Fruit fly (Drosophila melanogaster): ENCODE results near the gene CG8677.

Gene CG8677

DNA sequence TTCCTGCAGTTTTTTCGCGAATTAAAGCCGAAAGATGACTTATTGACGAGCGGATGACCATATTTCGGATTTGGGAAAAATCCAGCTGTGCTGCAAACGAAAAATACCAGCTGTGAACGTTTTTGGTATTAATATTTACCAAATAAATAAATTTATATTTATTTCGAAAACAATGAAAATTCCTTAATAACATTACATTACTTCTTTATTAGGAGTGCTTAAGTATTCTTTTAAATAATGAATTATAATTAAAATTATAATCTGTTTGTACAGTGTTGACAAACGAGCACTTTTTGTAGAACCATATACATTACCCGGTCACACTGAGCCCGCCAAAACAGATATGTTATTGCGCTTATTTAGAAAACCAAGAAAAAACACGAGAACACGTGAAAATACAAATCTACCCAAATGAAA is 41.5 kb upstream of the CG8677 start, which contains the start of the genes bur and Mcm10:
Gene bur (minus strand): TSS at position 69 of the 417 bp plus-strand sequence.
Gene Mcm10 (plus strand): TSS at position 319 of the 417 bp plus-strand sequence.
- TF ChIP-seq Hr39 (GFP tag; optimal IDR thresholded peaks at IDR 0.05) (no peak), Eip93F (GFP tag; optimal IDR thresholded peaks at IDR 0.05) (peak; percentile 66)

DNA sequence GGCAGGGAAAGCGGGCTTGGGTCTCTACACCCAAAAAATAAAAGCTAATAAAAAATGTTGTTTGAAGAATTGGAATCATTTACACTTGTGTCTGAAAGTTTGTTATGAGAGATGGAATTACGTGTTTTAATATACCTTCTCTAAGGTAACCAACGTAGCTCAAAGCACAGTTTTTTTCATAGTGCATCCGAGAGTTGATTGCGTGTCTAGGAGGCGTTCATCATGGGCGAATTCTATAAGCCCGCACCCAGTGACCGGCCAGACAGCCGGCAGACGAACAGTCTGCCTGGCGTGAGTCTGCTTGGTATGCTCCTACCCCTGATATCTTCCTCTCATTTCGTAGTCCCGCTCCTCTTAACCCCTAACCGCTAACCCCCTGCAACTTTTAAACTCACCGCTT is 33.4 kb upstream of the CG8677 start:
- TF ChIP-seq ss (GFP tag; optimal IDR thresholded peaks at IDR 0.05) (peak in 1 of 2 experiments; percentile 52), Blimp-1 (GFP tag; optimal IDR thresholded peaks at IDR 0.05) (no peak)

DNA sequence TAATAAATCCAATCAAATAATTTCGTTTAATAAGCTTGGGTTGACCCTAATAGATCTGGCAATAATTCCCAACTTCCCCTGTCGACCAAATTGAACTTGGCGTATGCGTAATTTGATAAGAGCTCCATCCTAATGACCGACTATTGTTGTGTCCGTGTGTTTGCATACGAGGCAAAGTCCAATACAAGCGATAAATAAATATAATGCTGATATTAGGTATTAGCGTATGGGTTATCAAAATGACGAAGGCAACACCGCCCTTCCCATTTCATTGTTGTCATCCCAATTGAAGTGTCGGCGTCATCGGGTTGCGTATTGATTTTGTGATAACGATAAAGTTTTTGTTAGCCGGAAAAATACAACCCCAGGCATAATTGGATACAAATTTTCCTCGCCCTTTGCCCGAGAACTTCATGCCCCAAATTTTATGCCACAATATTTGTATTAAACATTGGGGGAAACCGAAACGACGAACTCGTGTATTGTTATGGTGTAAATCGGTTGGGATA is 31.8 kb upstream of the CG8677 start:
- TF ChIP-seq OdsH (GFP tag; optimal IDR thresholded peaks at IDR 0.05) (no peak), achi (GFP tag; optimal IDR thresholded peaks at IDR 0.05) (no peak), Sox15 (GFP tag; optimal IDR thresholded peaks at IDR 0.05) (no peak), fkh (GFP tag; optimal IDR thresholded peaks at IDR 0.05) (peak; percentile 50), dsx (GFP tag; optimal IDR thresholded peaks at IDR 0.05; ENCODE audit: poor library complexity, severe bottlenecking) (no peak), Ets96B (tag; optimal IDR thresholded peaks at IDR 0.05) (no peak)

DNA sequence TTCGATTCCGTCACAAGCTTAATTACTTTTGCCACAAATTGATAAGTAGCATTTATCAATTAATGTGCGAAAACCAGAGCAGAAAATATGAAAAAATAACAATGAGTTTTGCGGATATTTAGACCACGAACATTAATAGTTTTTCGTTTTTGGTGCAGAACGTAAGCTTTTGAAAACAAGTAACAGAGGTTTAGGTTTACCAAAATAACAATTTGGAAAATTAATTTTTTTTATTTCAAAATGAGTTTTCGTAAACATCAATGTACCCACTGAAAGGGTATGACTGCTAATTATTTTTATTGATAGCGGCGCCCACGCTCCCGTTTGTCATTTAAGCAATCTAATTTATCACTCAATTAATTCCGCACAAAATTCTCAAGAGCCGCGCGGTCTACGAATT is 25.8 kb upstream of the CG8677 start:
- TF ChIP-seq ss (GFP tag; optimal IDR thresholded peaks at IDR 0.05) = no peak
- TF ChIP-seq CG3919 (GFP tag; optimal IDR thresholded peaks at IDR 0.05) = no peak
- TF ChIP-seq CG10631 (GFP tag; optimal IDR thresholded peaks at IDR 0.05) = no peak
- no peak for TF ChIP-seq OdsH (GFP tag; optimal IDR thresholded peaks at IDR 0.05)
- no peak for TF ChIP-seq acj6 (GFP tag; optimal IDR thresholded peaks at IDR 0.05)
- no peak for TF ChIP-seq Ets96B (tag; optimal IDR thresholded peaks at IDR 0.05)
- no peak for TF ChIP-seq CG31627 (GFP tag; optimal IDR thresholded peaks at IDR 0.05)
- TF ChIP-seq Smox (GFP tag; optimal IDR thresholded peaks at IDR 0.05) = no peak
- no peak for TF ChIP-seq topi (GFP tag; optimal IDR thresholded peaks at IDR 0.05)
- TF ChIP-seq esn (GFP tag; optimal IDR thresholded peaks at IDR 0.05) = no peak
- no peak for TF ChIP-seq Hr4 (GFP tag; optimal IDR thresholded peaks at IDR 0.05)
- TF ChIP-seq CG6163 (GFP tag; IDR thresholded peaks at IDR 0.05) = no peak
- no peak for TF ChIP-seq CG3032 (tag; optimal IDR thresholded peaks at IDR 0.05)
- no peak for TF ChIP-seq CG6854 (GFP tag; optimal IDR thresholded peaks at IDR 0.05)
- no peak for TF ChIP-seq Gug (GFP tag; IDR thresholded peaks at IDR 0.05)

DNA sequence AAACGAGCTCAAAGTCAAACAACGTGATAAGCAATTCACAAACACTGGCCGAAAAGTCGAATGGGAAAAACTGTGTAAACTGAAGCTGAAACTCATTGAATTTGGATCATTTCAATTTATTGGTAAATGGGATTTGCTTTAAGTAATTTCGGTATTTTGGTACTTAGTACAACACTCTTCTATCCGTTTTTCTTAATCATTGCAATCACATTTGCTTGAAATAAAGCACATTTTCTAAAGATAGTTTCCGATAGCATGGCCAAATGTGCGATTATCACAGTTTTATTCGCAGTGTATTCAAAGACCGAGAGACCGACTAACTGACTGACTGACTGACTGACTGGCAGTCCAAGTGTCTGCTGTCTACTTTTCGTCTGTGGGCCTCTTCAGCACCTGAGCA is 24.6 kb upstream of the CG8677 start:
- TF ChIP-seq Hr39 (GFP tag; optimal IDR thresholded peaks at IDR 0.05) (peak; percentile 65), topi (GFP tag; optimal IDR thresholded peaks at IDR 0.05) (peak; percentile 25), Ets21C (GFP tag; optimal IDR thresholded peaks at IDR 0.05) (no peak), CG10669 (GFP tag; optimal IDR thresholded peaks at IDR 0.05) (no peak), Eip75B (GFP tag; optimal IDR thresholded peaks at IDR 0.05) (no peak), CG8119 (GFP tag; IDR thresholded peaks at IDR 0.05) (no peak; the same call in 2 of the 3 replicates), CG34406 (GFP tag; optimal IDR thresholded peaks at IDR 0.05) (no peak), dac (GFP tag; optimal IDR thresholded peaks at IDR 0.05) (no peak), CG6854 (GFP tag; optimal IDR thresholded peaks at IDR 0.05) (no peak), salr (GFP tag; optimal IDR thresholded peaks at IDR 0.05) (no peak), dsx (GFP tag; optimal IDR thresholded peaks at IDR 0.05; ENCODE audit: poor library complexity, severe bottlenecking) (no peak), CG11902 (GFP tag; optimal IDR thresholded peaks at IDR 0.05) (no peak), Eip93F (GFP tag; optimal IDR thresholded peaks at IDR 0.05) (no peak), CG6808 (GFP tag; optimal IDR thresholded peaks at IDR 0.05) (no peak), OdsH (GFP tag; optimal IDR thresholded peaks at IDR 0.05) (peak; percentile 43), Lpt (GFP tag; optimal IDR thresholded peaks at IDR 0.05) (no peak), CG6163 (GFP tag; IDR thresholded peaks at IDR 0.05) (no peak), Ets96B (tag; optimal IDR thresholded peaks at IDR 0.05) (peak; percentile 38), svp (GFP tag) (peak; percentile 19), CG11294 (GFP tag; IDR thresholded peaks at IDR 0.05) (no peak), acj6 (GFP tag; optimal IDR thresholded peaks at IDR 0.05) (peak; percentile 25), CG3919 (GFP tag; optimal IDR thresholded peaks at IDR 0.05) (peak; percentile 37), CG11762 (GFP tag; optimal IDR thresholded peaks at IDR 0.05; ENCODE audit: insufficient read depth) (no peak), Hr4 (GFP tag; optimal IDR thresholded peaks at IDR 0.05) (peak; percentile 53), fkh (GFP tag; optimal IDR thresholded peaks at IDR 0.05) (peak; percentile 29), Blimp-1 (GFP tag; optimal IDR thresholded peaks at IDR 0.05) (no peak), lz (GFP tag; optimal IDR thresholded peaks at IDR 0.05) (no peak), ss (GFP tag; optimal IDR thresholded peaks at IDR 0.05) (no peak), Eip78C (GFP tag) (peak; percentile 75), Met (GFP tag; optimal IDR thresholded peaks at IDR 0.05) (peak; percentile 23), vri (GFP tag; optimal IDR thresholded peaks at IDR 0.05) (no peak), CG4318 (GFP tag; optimal IDR thresholded peaks at IDR 0.05) (peak; percentile 35), CG8319 (GFP tag; optimal IDR thresholded peaks at IDR 0.05) (no peak), CG31627 (GFP tag; optimal IDR thresholded peaks at IDR 0.05) (no peak)

All from whole organism, prepupa.